Worm (Caenorhabditis elegans) whole organism, young adult: ENCODE results near the gene prx-19.
A peak's percentile ranks its signal among the peaks of the same experiment; 100 is the strongest.

Source experiments
- C17E4.6 ChIP-seq: fragments of 200-800 bp; sonication (Bioruptor generic); IDR thresholded peaks from 2 replicates; pipeline ENCODE4 v1.3.6; 2022; ENCODE audit warnings: missing genetic modification reagents, missing genetic modification characterization, missing compliant biosample characterization
- F37B4.10 ChIP-seq: fragments of 200-800 bp; sonication (Bioruptor generic); IDR thresholded peaks from 2 replicates; pipeline ENCODE4 v1.3.6; 2022; ENCODE audit warnings: missing genetic modification characterization, missing compliant biosample characterization
- F52B5.7 ChIP-seq: sonication (generic microtip); optimal IDR thresholded peaks from 2 replicates; lab custom pipeline; 2016; ENCODE audit warnings: mild to moderate bottlenecking, missing genetic modification characterization, missing compliant biosample characterization
- F57C9.4 ChIP-seq: sonication (generic microtip); optimal IDR thresholded peaks from 2 replicates; lab custom pipeline; 2017; ENCODE audit warnings: mild to moderate bottlenecking, missing genetic modification characterization, missing compliant biosample characterization
- T07F8.4 ChIP-seq: sonication (generic microtip); optimal IDR thresholded peaks from 2 replicates; lab custom pipeline; 2016; ENCODE audit warnings: mild to moderate bottlenecking, missing genetic modification characterization, moderate library complexity, missing compliant biosample characterization
- T26A5.8 ChIP-seq: sonication (generic microtip); optimal IDR thresholded peaks from 2 replicates; lab custom pipeline; 2016; ENCODE audit warnings: missing genetic modification characterization, missing compliant biosample characterization
- Y53G8AR.9 ChIP-seq: fragments of 200-800 bp; sonication (Bioruptor generic); conservative IDR thresholded peaks from 2 replicates; pipeline ENCODE4 v1.3.6; 2022; ENCODE audit warnings: missing genetic modification reagents, missing genetic modification characterization, missing compliant biosample characterization
- ama-1 ChIP-seq, 3 experiments: fragments of 150-350 bp in 1 of 3; sonication (generic microtip) in 2 of 3; optimal IDR thresholded peaks; 2 replicates each; lab custom pipeline; 2014 to 2018; ENCODE audit warnings: missing biosample characterization in 2 of 3, missing genetic modification characterization in 2 of 3, missing genetic modification reagents in 2 of 3
- atf-7 ChIP-seq: sonication (generic microtip); optimal IDR thresholded peaks from 2 replicates; lab custom pipeline; 2017; ENCODE audit warnings: mild to moderate bottlenecking, missing genetic modification characterization, missing compliant biosample characterization
- attf-3 ChIP-seq: fragments of 200-800 bp; sonication (Bioruptor generic); conservative IDR thresholded peaks from 2 replicates; pipeline ENCODE4 v1.3.6; 2022; ENCODE audit warnings: missing genetic modification reagents, missing genetic modification characterization, missing compliant biosample characterization
- attf-6 ChIP-seq: fragments of 200-800 bp; sonication (Bioruptor generic); IDR thresholded peaks from 2 replicates; pipeline ENCODE4 v1.3.6; 2022; ENCODE audit warnings: missing genetic modification reagents, missing genetic modification characterization, missing compliant biosample characterization
- bed-2 ChIP-seq: fragments of 200-800 bp; sonication (Bioruptor generic); IDR thresholded peaks from 2 replicates; pipeline ENCODE4 v1.3.6; 2022; ENCODE audit warnings: missing genetic modification reagents, missing genetic modification characterization, missing compliant biosample characterization
- ccch-3 ChIP-seq: fragments of 200-800 bp; sonication (Bioruptor generic); optimal IDR thresholded peaks from 2 replicates; lab custom pipeline; 2018; ENCODE audit warnings: mild to moderate bottlenecking, missing genetic modification characterization, missing compliant biosample characterization
- chd-7 ChIP-seq: sonication (generic microtip); optimal IDR thresholded peaks from 2 replicates; lab custom pipeline; 2016; ENCODE audit warnings: mild to moderate bottlenecking, missing genetic modification characterization, moderate library complexity, missing compliant biosample characterization
- dpff-1 ChIP-seq: sonication (generic microtip); optimal IDR thresholded peaks from 2 replicates; lab custom pipeline; 2017; ENCODE audit warnings: mild to moderate bottlenecking, missing genetic modification characterization, missing compliant biosample characterization
- egl-44 ChIP-seq: fragments of 200-800 bp; sonication (Bioruptor generic); IDR thresholded peaks from 2 replicates; pipeline ENCODE4 v1.3.6; 2022; ENCODE audit warnings: missing genetic modification reagents, missing genetic modification characterization, missing compliant biosample characterization
- egrh-3 ChIP-seq: fragments of 200-800 bp; sonication (Bioruptor generic); IDR thresholded peaks from 2 replicates; pipeline ENCODE4 v1.3.6; 2022; ENCODE audit warnings: missing genetic modification reagents, missing genetic modification characterization, missing compliant biosample characterization
- him-1 ChIP-seq: sonication (generic microtip); optimal IDR thresholded peaks from 2 replicates; lab custom pipeline; 2016; ENCODE audit warnings: missing genotype, missing genetic modification reagents, missing genetic modification characterization, missing compliant biosample characterization
- hrde-1 ChIP-seq: sonication (generic microtip); optimal IDR thresholded peaks from 2 replicates; lab custom pipeline; 2016; ENCODE audit warnings: missing genetic modification characterization, mild to moderate bottlenecking, missing compliant biosample characterization, moderate library complexity, missing genotype, missing genetic modification reagents, borderline replicate concordance
- lag-1 ChIP-seq: fragments of 200-800 bp; sonication (Bioruptor generic); IDR thresholded peaks from 2 replicates; pipeline ENCODE4 v1.3.6; 2022; ENCODE audit warnings: missing genetic modification reagents, missing genetic modification characterization, missing compliant biosample characterization
- lin-40 ChIP-seq: sonication (generic microtip); optimal IDR thresholded peaks from 2 replicates; lab custom pipeline; 2016; ENCODE audit warnings: missing genetic modification characterization, mild to moderate bottlenecking, missing compliant biosample characterization, missing genotype, missing genetic modification reagents
- lsl-1 ChIP-seq: fragments of 200-800 bp; sonication (Bioruptor generic); optimal IDR thresholded peaks from 2 replicates; lab custom pipeline; 2018; ENCODE audit warnings: mild to moderate bottlenecking, missing genetic modification characterization, moderate library complexity, missing compliant biosample characterization
- mel-28 ChIP-seq: sonication (generic microtip); optimal IDR thresholded peaks from 2 replicates; lab custom pipeline; 2016; ENCODE audit warnings: borderline replicate concordance, mild to moderate bottlenecking, missing genetic modification characterization, missing compliant biosample characterization
- mes-4 ChIP-seq: sonication (generic microtip); optimal IDR thresholded peaks from 2 replicates; lab custom pipeline; 2016; ENCODE audit warnings: missing genotype, missing genetic modification characterization, missing compliant biosample characterization
- mxl-1 ChIP-seq: sonication (generic microtip); optimal IDR thresholded peaks from 2 replicates; lab custom pipeline; 2016; ENCODE audit warnings: missing genetic modification characterization, missing compliant biosample characterization
- nfya-2 ChIP-seq: fragments of 200-800 bp; sonication (Bioruptor generic); IDR thresholded peaks from 2 replicates; pipeline ENCODE4 v1.3.6; 2022; ENCODE audit warnings: missing genetic modification reagents, missing genetic modification characterization, missing compliant biosample characterization
- nfyb-1 ChIP-seq: fragments of 200-800 bp; sonication (Bioruptor generic); IDR thresholded peaks from 2 replicates; pipeline ENCODE4 v1.3.6; 2022; ENCODE audit warnings: missing genetic modification reagents, missing genetic modification characterization, missing compliant biosample characterization
- nhr-179 ChIP-seq: sonication (generic microtip); optimal IDR thresholded peaks from 2 replicates; lab custom pipeline; 2016; ENCODE audit warnings: mild to moderate bottlenecking, missing genetic modification characterization, missing compliant biosample characterization
- rec-8 ChIP-seq, 2 experiments: sonication (generic microtip); optimal IDR thresholded peaks; 2 replicates each; lab custom pipeline; 2016; ENCODE audit warnings: mild to moderate bottlenecking in 2 of 2, missing genetic modification characterization in 2 of 2, missing genetic modification reagents in 2 of 2, missing genotype in 2 of 2, missing biosample characterization in 1 of 2, missing compliant biosample characterization in 1 of 2, moderate library complexity in 1 of 2
- snpc-1.1 ChIP-seq: sonication (generic microtip); optimal IDR thresholded peaks from 2 replicates; lab custom pipeline; 2017; ENCODE audit warnings: missing genetic modification characterization, mild to moderate bottlenecking, missing compliant biosample characterization, antibody characterized with exemption, moderate library complexity, missing genotype, missing genetic modification reagents; ENCODE audit not compliant: insufficient read depth
- snpc-4 ChIP-seq, 5 experiments: fragments of 150-350 bp in 1 of 5; sonication (generic microtip) in 4 of 5; optimal IDR thresholded peaks; 2 replicates each; lab custom pipeline; 2014 to 2018; ENCODE audit warnings: missing genetic modification characterization in 5 of 5, missing biosample characterization in 3 of 5, antibody characterized with exemption in 2 of 5, mild to moderate bottlenecking in 2 of 5, missing compliant biosample characterization in 2 of 5, missing genotype in 2 of 5, moderate library complexity in 2 of 5, missing genetic modification reagents in 1 of 5
- unc-62 ChIP-seq: fragments of 150-350 bp; optimal IDR thresholded peaks from 2 replicates; lab custom pipeline; 2014; ENCODE audit warnings: missing biosample characterization, missing genetic modification reagents, missing genetic modification characterization
- ztf-25 ChIP-seq: fragments of 200-800 bp; sonication (Bioruptor generic); IDR thresholded peaks from 2 replicates; pipeline ENCODE4 v1.3.6; 2022; ENCODE audit warnings: missing genetic modification reagents, missing genetic modification characterization, missing compliant biosample characterization
- ztf-6 ChIP-seq: fragments of 200-800 bp; sonication (Bioruptor generic); IDR thresholded peaks from 2 replicates; pipeline ENCODE4 v1.3.6; 2022; ENCODE audit warnings: missing genetic modification reagents, missing genetic modification characterization, missing compliant biosample characterization

The prx-19 gene

ce11 chrIII:8824556-8824955, 15.5 kb upstream of the prx-19 start:
- TF ChIP-seq rec-8 (tag; optimal IDR thresholded peaks at IDR 0.05; lab: Kevin White, UChicago), result no peak
- TF ChIP-seq Y53G8AR.9 (GFP tag; lab: Robert Waterston, UW), result 0 out of 2 replicates have a peak, but pooled peaks have one; percentile 19
- TF ChIP-seq, all 124 proteins: peak for 1

DNA sequence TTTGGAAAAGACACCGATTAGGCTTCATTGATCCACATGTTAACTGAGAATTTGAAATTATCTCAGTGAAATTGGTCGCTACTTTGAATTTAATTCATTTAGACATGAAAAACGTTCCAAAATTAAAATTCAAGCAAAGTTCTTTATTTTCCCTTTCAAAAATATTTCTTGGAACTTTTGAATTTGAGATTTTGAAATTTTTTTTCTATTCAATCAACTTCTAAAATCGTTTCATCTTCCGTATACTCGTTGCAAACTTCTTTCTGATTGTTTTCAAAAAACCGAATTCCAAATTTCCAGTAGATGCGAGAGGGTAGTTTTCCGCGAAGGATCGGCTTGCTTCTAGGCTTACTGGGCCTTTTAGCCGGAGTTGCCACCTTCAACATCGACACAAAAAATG, 9.5 kb upstream of the prx-19 start, which contains the start of gene pat-2:
TSS of gene pat-2 (plus strand) at position 301 of the 400 bp plus-strand sequence.
- no peak for TF ChIP-seq T26A5.8 (tag; lab: Kevin White, UChicago)

DNA sequence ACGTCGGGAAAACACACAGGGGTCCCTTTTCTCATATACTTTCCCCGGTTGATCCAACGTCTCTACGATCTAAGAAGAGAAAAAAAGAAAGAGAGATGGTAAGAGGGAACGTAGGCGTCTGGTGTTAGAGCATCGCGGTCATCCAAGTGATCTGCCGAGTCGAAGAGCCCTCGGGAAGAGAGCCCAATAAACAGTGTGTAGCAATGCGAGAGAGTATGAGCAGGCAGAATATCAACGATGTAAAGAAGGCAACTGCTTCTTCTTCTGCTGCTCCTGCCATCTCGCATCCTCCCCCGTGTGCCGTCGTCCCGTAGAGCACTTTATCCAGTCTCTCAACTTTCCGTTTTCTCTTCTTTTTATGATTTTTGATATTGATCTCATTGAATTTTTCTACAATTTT, 6.6 kb upstream of the prx-19 start:
- TF ChIP-seq attf-6 (GFP tag; lab: Robert Waterston, UW), result no peak
- no peak for TF ChIP-seq ztf-25 (GFP tag; lab: Robert Waterston, UW)
- TF ChIP-seq mxl-1 (tag; lab: Kevin White, UChicago), result no peak
- no peak for TF ChIP-seq egl-44 (GFP tag; lab: Robert Waterston, UW)
- TF ChIP-seq F37B4.10 (GFP tag; lab: Robert Waterston, UW), result no peak
- no peak for TF ChIP-seq nfyb-1 (GFP tag; lab: Robert Waterston, UW)
- no peak for TF ChIP-seq atf-7 (tag; lab: Kevin White, UChicago)
- no peak for TF ChIP-seq egrh-3
- TF ChIP-seq lag-1 (GFP tag; lab: Robert Waterston, UW), result no peak
- TF ChIP-seq ztf-6 (GFP tag; lab: Robert Waterston, UW), result no peak
- TF ChIP-seq snpc-4 (GFP tag; optimal IDR thresholded peaks at IDR 0.05; lab: Kevin White, UChicago), result no peak
- no peak for TF ChIP-seq snpc-4 (tag; optimal IDR thresholded peaks at IDR 0.05; lab: Kevin White, UChicago)
- no peak for TF ChIP-seq C17E4.6 (GFP tag; lab: Robert Waterston, UW)
- no peak for TF ChIP-seq ccch-3 (GFP tag; lab: Kevin White, UChicago)
- TF ChIP-seq F52B5.7 (tag; lab: Kevin White, UChicago), result no peak
- no peak for TF ChIP-seq unc-62

- TF ChIP-seq lsl-1 (no peak), hrde-1 (tag; lab: Kevin White, UChicago) (no peak), lin-40 (no peak), lag-1 (GFP tag; lab: Robert Waterston, UW) (no peak), him-1 (tag; lab: Kevin White, UChicago) (no peak), bed-2 (GFP tag; lab: Robert Waterston, UW) (no peak), nhr-179 (no peak), snpc-1.1 (tag; lab: Kevin White, UChicago) (no peak), mel-28 (tag; lab: Kevin White, UChicago) (no peak), nfya-2 (GFP tag; lab: Robert Waterston, UW) (no peak), F57C9.4 (no peak), chd-7 (no peak), ama-1 (optimal IDR thresholded peaks at IDR 0.05; lab: Kevin White, UChicago) (no peak), ama-1 (GFP tag; optimal IDR thresholded peaks at IDR 0.05; lab: Kevin White, UChicago) (no peak), attf-3 (GFP tag; lab: Robert Waterston, UW) (no peak), dpff-1 (tag; lab: Kevin White, UChicago) (no peak), Y53G8AR.9 (GFP tag; lab: Robert Waterston, UW) (no peak), mes-4 (tag; lab: Kevin White, UChicago) (no peak), T07F8.4 (no peak)
These were observed 2.0 kb upstream of the prx-19 start for ce11 chrIII:8811111-8811510.
